Fruit fly (Drosophila melanogaster) S2 (cell line): ENCODE data around the gene Ntf-2r.

Experiments used
- CG8478 ChIP-seq: fragments of >200 bp; optimal IDR thresholded peaks from 2 replicates; lab custom pipeline; 2018
- CTCF ChIP-seq, 2 experiments: fragments of >200 bp; optimal IDR thresholded peaks; 2 replicates each; lab custom pipeline; 2018

DNA sequence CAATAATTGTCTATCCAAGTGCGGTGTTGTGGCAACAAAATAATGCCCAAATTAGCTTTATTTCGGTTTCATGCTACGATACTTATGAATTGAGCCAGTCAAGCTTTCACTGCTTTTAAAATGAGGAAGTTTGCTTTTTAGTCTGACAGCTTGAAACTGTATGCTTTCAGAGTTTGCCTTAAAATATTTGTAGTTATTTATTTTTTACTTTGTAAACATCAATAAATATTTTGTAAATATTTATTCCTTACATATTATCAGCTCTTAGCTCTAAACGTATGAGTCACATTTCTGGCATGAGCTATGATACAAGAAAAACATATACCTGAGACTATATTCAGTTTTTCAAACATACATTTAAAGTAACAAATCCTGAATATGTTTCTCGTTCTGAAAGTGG lies 26.6 kb downstream of the Ntf-2r start:
- no peak for TF ChIP-seq CG8478 (lab: Kevin White, UChicago)
- no peak for TF ChIP-seq CTCF (optimal IDR thresholded peaks at IDR 0.05; lab: Kevin White, UChicago)
